Worm (Caenorhabditis elegans) whole organism, mixed stage, embryonic: ENCODE data around the gene AH9.3.

Source experiments
- blmp-1 ChIP-seq: fragments of 150-350 bp; optimal IDR thresholded peaks from 2 replicates; lab custom pipeline; 2014; ENCODE audit warnings: missing biosample characterization, missing genetic modification characterization
- mab-5 ChIP-seq: fragments of 150-350 bp; optimal IDR thresholded peaks from 2 replicates; lab custom pipeline; 2014; ENCODE audit warnings: missing biosample characterization, missing genetic modification characterization
- nhr-12 ChIP-seq: fragments of 150-350 bp; optimal IDR thresholded peaks from 2 replicates; lab custom pipeline; 2014; ENCODE audit warnings: missing biosample characterization, missing genetic modification characterization
- nhr-237 ChIP-seq: fragments of 150-350 bp; optimal IDR thresholded peaks from 2 replicates; lab custom pipeline; 2014; ENCODE audit warnings: missing biosample characterization, missing genetic modification characterization
- tbx-8 ChIP-seq: fragments of 200-800 bp; sonication (Bioruptor generic); optimal IDR thresholded peaks from 2 replicates; lab custom pipeline; 2018; ENCODE audit warnings: mild to moderate bottlenecking, missing genetic modification characterization, moderate library complexity, missing compliant biosample characterization
- unc-62 ChIP-seq: fragments of 150-350 bp; optimal IDR thresholded peaks from 2 replicates; lab custom pipeline; 2014; ENCODE audit warnings: missing biosample characterization, missing genetic modification reagents, missing genetic modification characterization

DNA sequence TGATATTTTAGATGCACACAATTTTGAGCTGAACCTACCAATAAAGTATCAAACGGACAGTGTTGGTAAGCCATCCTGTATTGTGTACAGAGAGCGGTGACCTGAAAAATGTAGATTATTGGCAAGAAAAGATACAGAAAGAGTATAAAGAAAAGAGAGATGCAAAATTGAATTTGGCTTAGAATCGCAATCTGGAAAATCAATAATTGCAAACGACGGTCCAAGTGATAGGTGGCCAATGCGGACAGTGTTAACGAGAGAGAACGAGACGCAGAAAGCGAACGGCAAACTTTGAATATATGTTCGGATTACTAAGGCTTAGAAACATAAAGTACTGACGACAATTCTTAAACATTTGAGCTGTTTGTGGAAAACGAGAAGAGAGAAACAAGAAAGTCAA is 2.9 kb downstream of the AH9.3 start, which contains the start of gene crn-4:
- TF ChIP-seq unc-62 (no peak), tbx-8 (GFP tag; lab: Kevin White, UChicago) (no peak), mab-5 (tag; lab: Kevin White, UChicago) (no peak), blmp-1 (no peak), nhr-237 (tag; lab: Kevin White, UChicago) (no peak), nhr-12 (tag; lab: Kevin White, UChicago) (no peak)
